Fruit fly (Drosophila melanogaster) whole organism, embryonic: ENCODE data around the gene CG10513.

Experiments
- ATbp ChIP-seq: fragments of 200-800 bp; sonication (Bioruptor generic); optimal IDR thresholded peaks from 2 replicates; lab custom pipeline; 2017; ENCODE audit warnings: missing biosample characterization, mild to moderate bottlenecking, missing genetic modification characterization, missing genetic modification reagents
- Asciz ChIP-seq: fragments of 200-800 bp; sonication (Bioruptor generic); optimal IDR thresholded peaks from 2 replicates; lab custom pipeline; 2017; ENCODE audit warnings: missing biosample characterization, mild to moderate bottlenecking, missing genetic modification characterization, missing genetic modification reagents
- B-H2 ChIP-seq: fragments of 200-800 bp; sonication (Bioruptor generic); optimal IDR thresholded peaks from 2 replicates; lab custom pipeline; 2018; ENCODE audit warnings: missing biosample characterization, mild to moderate bottlenecking, missing genetic modification characterization
- CG10274 ChIP-seq: fragments of 200-800 bp; sonication (Bioruptor generic); optimal IDR thresholded peaks from 3 replicates; lab custom pipeline; 2017; ENCODE audit warnings: missing biosample characterization, mild to moderate bottlenecking, missing genetic modification characterization
- CG10565 ChIP-seq: fragments of 200-800 bp; sonication (Bioruptor generic); optimal IDR thresholded peaks from 3 replicates; lab custom pipeline; 2016; ENCODE audit warnings: missing biosample characterization, mild to moderate bottlenecking, missing genetic modification characterization
- CG10959 ChIP-seq: fragments of 200-800 bp; sonication (Bioruptor generic); IDR thresholded peaks from 2 replicates; pipeline ENCODE4 v1.3.6; 2022; ENCODE audit warnings: missing biosample characterization, missing genetic modification characterization
- CG11398 ChIP-seq: fragments of 200-800 bp; sonication (Bioruptor generic); optimal IDR thresholded peaks from 2 replicates; lab custom pipeline; 2016; ENCODE audit warnings: missing biosample characterization, missing genetic modification characterization
- CG11456 ChIP-seq: fragments of 200-800 bp; sonication (Bioruptor generic); IDR thresholded peaks from 3 replicates; pipeline ENCODE4 v1.3.6; 2022; ENCODE audit warnings: missing biosample characterization, missing genetic modification characterization
- CG11695 ChIP-seq: fragments of 200-800 bp; sonication (Bioruptor generic); IDR thresholded peaks from 3 replicates; pipeline ENCODE4 v1.3.6; 2022; ENCODE audit warnings: missing biosample characterization, missing genetic modification characterization
- CG12071 ChIP-seq: fragments of 200-800 bp; sonication (Bioruptor generic); optimal IDR thresholded peaks from 3 replicates; lab custom pipeline; 2018; ENCODE audit warnings: missing biosample characterization, mild to moderate bottlenecking, missing genetic modification characterization
- CG13424 ChIP-seq: fragments of 200-800 bp; sonication (Bioruptor generic); optimal IDR thresholded peaks from 2 replicates; lab custom pipeline; 2019; ENCODE audit warnings: missing biosample characterization, mild to moderate bottlenecking, missing genetic modification characterization, moderate library complexity
- CG14014 ChIP-seq: fragments of 200-800 bp; sonication (Bioruptor generic); IDR thresholded peaks from 2 replicates; pipeline ENCODE4 v1.3.6; 2022; ENCODE audit warnings: missing biosample characterization, missing genetic modification characterization
- CG15514 ChIP-seq: fragments of 200-800 bp; sonication (Bioruptor generic); optimal IDR thresholded peaks from 3 replicates; lab custom pipeline; 2017; ENCODE audit warnings: missing biosample characterization, missing genetic modification characterization, mild to moderate bottlenecking, moderate library complexity, missing genetic modification reagents
- CG16863 ChIP-seq: fragments of 200-800 bp; sonication (Bioruptor generic); optimal IDR thresholded peaks from 3 replicates; lab custom pipeline; 2016; ENCODE audit warnings: missing biosample characterization, missing genetic modification characterization
- CG18011 ChIP-seq: fragments of 200-800 bp; sonication (Bioruptor generic); optimal IDR thresholded peaks from 2 replicates; lab custom pipeline; 2017; ENCODE audit warnings: missing biosample characterization, missing genetic modification characterization, mild to moderate bottlenecking, moderate library complexity, missing genotype
- CG18599 ChIP-seq: fragments of 200-800 bp; sonication (Bioruptor generic); optimal IDR thresholded peaks from 3 replicates; lab custom pipeline; 2017; ENCODE audit warnings: missing biosample characterization, missing genetic modification characterization, mild to moderate bottlenecking, moderate library complexity, missing genetic modification reagents
- CG2120 ChIP-seq: fragments of 200-800 bp; sonication (Bioruptor generic); optimal IDR thresholded peaks from 3 replicates; lab custom pipeline; 2016; ENCODE audit warnings: missing biosample characterization, missing genetic modification characterization
- CG2678 ChIP-seq: fragments of 200-800 bp; sonication (Bioruptor generic); optimal IDR thresholded peaks from 3 replicates; lab custom pipeline; 2019; ENCODE audit warnings: missing biosample characterization, mild to moderate bottlenecking, missing genetic modification characterization, moderate library complexity
- CG3407 ChIP-seq: fragments of 200-800 bp; sonication (Bioruptor generic); optimal IDR thresholded peaks from 2 replicates; lab custom pipeline; 2018; ENCODE audit warnings: missing biosample characterization, mild to moderate bottlenecking, missing genetic modification characterization
- CG42726 ChIP-seq: fragments of 200-800 bp; sonication (Bioruptor generic); IDR thresholded peaks from 2 replicates; pipeline ENCODE4 v1.3.6; 2022; ENCODE audit warnings: missing biosample characterization, missing genetic modification characterization; ENCODE audit not compliant: partially characterized antibody
- CG4282 ChIP-seq: fragments of 200-800 bp; sonication (Bioruptor generic); optimal IDR thresholded peaks from 2 replicates; lab custom pipeline; 2016; ENCODE audit warnings: missing biosample characterization, missing genetic modification characterization
- D19B ChIP-seq: fragments of 200-800 bp; sonication (Bioruptor generic); optimal IDR thresholded peaks from 2 replicates; lab custom pipeline; 2017; ENCODE audit warnings: missing biosample characterization, mild to moderate bottlenecking, missing genetic modification characterization
- Eip74EF ChIP-seq, 2 experiments: fragments of 200-800 bp in 1 of 2; fragments of >200 bp in 1 of 2; sonication (Bioruptor generic) in 1 of 2; optimal IDR thresholded peaks; 2 replicates each; lab custom pipeline; 2017 to 2019; ENCODE audit warnings: missing biosample characterization in 2 of 2, missing genetic modification characterization in 2 of 2, mild to moderate bottlenecking in 1 of 2, moderate library complexity in 1 of 2
- Fer1 ChIP-seq: fragments of 200-800 bp; sonication (Bioruptor generic); optimal IDR thresholded peaks from 2 replicates; lab custom pipeline; 2017; ENCODE audit warnings: missing biosample characterization, mild to moderate bottlenecking, missing genetic modification characterization
- HLH54F ChIP-seq: fragments of 200-800 bp; sonication (Bioruptor generic); optimal IDR thresholded peaks from 3 replicates; lab custom pipeline; 2016; ENCODE audit warnings: missing biosample characterization, missing genetic modification characterization
- Hmr ChIP-seq: fragments of 200-800 bp; sonication (Bioruptor generic); optimal IDR thresholded peaks from 3 replicates; lab custom pipeline; 2017; ENCODE audit warnings: mild to moderate bottlenecking, missing biosample characterization, missing genetic modification reagents, missing genetic modification characterization
- Hsf ChIP-seq: fragments of 200-800 bp; sonication (Bioruptor generic); optimal IDR thresholded peaks from 3 replicates; lab custom pipeline; 2016; ENCODE audit warnings: missing biosample characterization, missing genetic modification characterization
- Lim3 ChIP-seq: fragments of 200-800 bp; sonication (Bioruptor generic); IDR thresholded peaks from 2 replicates; pipeline ENCODE4 v1.3.6; 2022; ENCODE audit warnings: missing biosample characterization, missing genetic modification characterization
- MESR4 ChIP-seq: fragments of 200-800 bp; sonication (Bioruptor generic); optimal IDR thresholded peaks from 2 replicates; lab custom pipeline; 2018; ENCODE audit warnings: missing biosample characterization, mild to moderate bottlenecking, missing genetic modification characterization, moderate library complexity
- MTF-1 ChIP-seq: fragments of 200-800 bp; sonication (Bioruptor generic); optimal IDR thresholded peaks from 2 replicates; lab custom pipeline; 2018; ENCODE audit warnings: missing biosample characterization, mild to moderate bottlenecking, missing genetic modification characterization, borderline replicate concordance
- Med ChIP-seq: fragments of 200-800 bp; sonication (Bioruptor generic); peaks from one replicate; lab custom pipeline; 2016; ENCODE audit warnings: missing biosample characterization, missing genetic modification characterization, mild to moderate bottlenecking, inconsistent platforms, moderate library complexity
- Rfx ChIP-seq: fragments of 200-800 bp; sonication (Bioruptor generic); IDR thresholded peaks from 2 replicates; pipeline ENCODE4 v1.3.6; 2022; ENCODE audit warnings: missing biosample characterization, missing genetic modification characterization
- Sin3A ChIP-seq: fragments of >200 bp; optimal IDR thresholded peaks from 2 replicates; lab custom pipeline; 2018
- Trl ChIP-seq, 3 experiments: fragments of >200 bp in 2 of 3; fragments of 200-800 bp in 1 of 3; sonication (Bioruptor generic) in 1 of 3; optimal IDR thresholded peaks; 2 replicates in 1 of 3; 3 replicates in 2 of 3; lab custom pipeline; 2016 to 2017; ENCODE audit warnings: missing biosample characterization in 1 of 3, missing genetic modification characterization in 1 of 3
- YL-1 ChIP-seq: fragments of 200-800 bp; sonication (Bioruptor generic); optimal IDR thresholded peaks from 3 replicates; lab custom pipeline; 2017; ENCODE audit warnings: missing biosample characterization, mild to moderate bottlenecking, missing genetic modification characterization
- al ChIP-seq: fragments of 200-800 bp; sonication (Bioruptor generic); IDR thresholded peaks from 2 replicates; pipeline ENCODE4 v1.3.6; 2022; ENCODE audit warnings: missing biosample characterization, missing genetic modification characterization
- ash1 ChIP-seq: fragments of 200-800 bp; sonication (Bioruptor generic); optimal IDR thresholded peaks from 2 replicates; lab custom pipeline; 2018; ENCODE audit warnings: missing biosample characterization, mild to moderate bottlenecking, missing genetic modification characterization
- cwo ChIP-seq: fragments of 200-800 bp; sonication (Bioruptor generic); optimal IDR thresholded peaks from 3 replicates; lab custom pipeline; 2017; ENCODE audit warnings: missing biosample characterization, missing genetic modification characterization, mild to moderate bottlenecking, moderate library complexity, missing genetic modification reagents
- da ChIP-seq: fragments of 200-800 bp; sonication (Bioruptor generic); optimal IDR thresholded peaks from 2 replicates; lab custom pipeline; 2016; ENCODE audit warnings: missing biosample characterization, missing genetic modification characterization
- dm ChIP-seq: fragments of 200-800 bp; sonication (Bioruptor generic); optimal IDR thresholded peaks from 3 replicates; lab custom pipeline; 2016; ENCODE audit warnings: missing biosample characterization, missing genetic modification characterization
- ftz-f1 ChIP-seq: fragments of 200-800 bp; sonication (Bioruptor generic); optimal IDR thresholded peaks from 2 replicates; lab custom pipeline; 2016; ENCODE audit warnings: missing biosample characterization, missing genetic modification characterization
- lab ChIP-seq: fragments of 200-800 bp; sonication (Bioruptor generic); optimal IDR thresholded peaks from 3 replicates; lab custom pipeline; 2017; ENCODE audit warnings: missing biosample characterization, missing genetic modification characterization, mild to moderate bottlenecking, moderate library complexity, missing genetic modification reagents
- otp ChIP-seq: fragments of 200-800 bp; sonication (Bioruptor generic); IDR thresholded peaks from 3 replicates; pipeline ENCODE4, ENCODE4 v1.3.6; 2022; ENCODE audit warnings: missing biosample characterization, missing genetic modification characterization
- pho ChIP-seq: fragments of 200-800 bp; sonication (Bioruptor generic); optimal IDR thresholded peaks from 2 replicates; lab custom pipeline; 2016; ENCODE audit warnings: missing biosample characterization, missing genetic modification characterization
- repo ChIP-seq: fragments of 200-800 bp; sonication (Bioruptor generic); optimal IDR thresholded peaks from 2 replicates; lab custom pipeline; 2016; ENCODE audit warnings: missing biosample characterization, missing genetic modification characterization
- slou ChIP-seq: fragments of 200-800 bp; sonication (Bioruptor generic); optimal IDR thresholded peaks from 3 replicates; lab custom pipeline; 2016; ENCODE audit warnings: missing biosample characterization, missing genetic modification characterization
- sqz ChIP-seq: fragments of 200-800 bp; sonication (Bioruptor generic); optimal IDR thresholded peaks from 3 replicates; lab custom pipeline; 2018; ENCODE audit warnings: missing biosample characterization, mild to moderate bottlenecking, missing genetic modification characterization
- sr ChIP-seq: fragments of 200-800 bp; sonication (Bioruptor generic); IDR thresholded peaks from 3 replicates; pipeline ENCODE4 v1.3.6; 2022; ENCODE audit warnings: missing biosample characterization, missing genetic modification characterization
- zfh2 ChIP-seq: fragments of 200-800 bp; sonication (Bioruptor generic); optimal IDR thresholded peaks from 2 replicates; lab custom pipeline; 2016; ENCODE audit warnings: missing biosample characterization, missing genetic modification characterization

The CG10513 gene

dm6 chr3R:25279796-25280350 is 2.9 kb upstream of the CG10513 start, which contains the start of gene CG10514:
CG10514 (minus strand) TSS chr3R:25279846.
- TF ChIP-seq ATbp (GFP tag; lab: Kevin White, UChicago) (peak; percentile 6), sqz (GFP tag; lab: Kevin White, UChicago) (no peak), dm (GFP tag; lab: Kevin White, UChicago) (no peak), CG10565 (GFP tag; lab: Kevin White, UChicago) (no peak), MTF-1 (GFP tag; lab: Kevin White, UChicago) (peak; percentile 60), Asciz (GFP tag; lab: Kevin White, UChicago) (peak; percentile 6), Med (peak; percentile 51), Hmr (GFP tag; lab: Kevin White, UChicago) (no peak), CG18011 (no peak), CG42726 (GFP tag; lab: Robert Waterston, UW) (no peak), CG18599 (GFP tag; lab: Kevin White, UChicago) (peak; percentile 25), da (GFP tag; lab: Kevin White, UChicago) (no peak), YL-1 (GFP tag; lab: Kevin White, UChicago) (no peak), Trl (optimal IDR thresholded peaks at IDR 0.05; lab: Kevin White, UChicago) (no peak), Trl (GFP tag; optimal IDR thresholded peaks at IDR 0.05; lab: Kevin White, UChicago) (no peak), lab (GFP tag; lab: Kevin White, UChicago) (peak; percentile 24)

DNA sequence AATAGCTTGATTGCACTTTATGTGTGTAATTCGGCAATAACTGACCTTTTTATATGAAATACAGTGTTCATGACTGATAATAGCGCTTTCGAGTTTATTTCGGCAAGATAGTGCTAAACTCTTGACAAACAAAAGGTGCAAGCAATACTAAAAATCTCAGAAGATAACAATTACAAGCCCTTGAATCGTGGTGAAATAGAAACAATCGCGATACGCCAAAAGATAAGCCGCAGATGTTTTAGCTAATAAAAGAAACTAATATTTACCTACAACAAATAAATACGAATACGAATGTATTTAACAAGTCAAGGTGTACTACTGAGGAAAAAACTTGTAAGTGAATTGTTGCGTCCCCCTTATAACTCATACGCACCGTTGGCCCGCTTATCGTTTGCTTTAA is 1.7 kb downstream of the CG10513 start:
- TF ChIP-seq repo (GFP tag; lab: Kevin White, UChicago) (no peak), cwo (GFP tag; lab: Kevin White, UChicago) (peak; percentile 19), sr (no peak), CG14014 (GFP tag; lab: Robert Waterston, UW) (peak; percentile 37; the same call in 1 of the 2 replicates), al (no peak), pho (GFP tag; lab: Kevin White, UChicago) (no peak), CG12071 (peak; percentile 44), ash1 (GFP tag; lab: Kevin White, UChicago) (no peak), slou (GFP tag; lab: Kevin White, UChicago) (no peak), CG3407 (GFP tag; lab: Kevin White, UChicago) (no peak), Lim3 (GFP tag; lab: Robert Waterston, UW) (no peak), CG10959 (GFP tag; lab: Robert Waterston, UW) (no peak), zfh2 (GFP tag; lab: Kevin White, UChicago) (no peak), Sin3A (lab: Kevin White, UChicago) (no peak), CG4282 (GFP tag; lab: Kevin White, UChicago) (no peak), Eip74EF (GFP tag; optimal IDR thresholded peaks at IDR 0.05; lab: Kevin White, UChicago) (no peak), otp (GFP tag; lab: Robert Waterston, UW) (no peak), HLH54F (GFP tag; lab: Kevin White, UChicago) (no peak), CG11695 (GFP tag; lab: Robert Waterston, UW) (0 out of 3 replicates have a peak, but pooled peaks have one; percentile 17), CG11456 (GFP tag; lab: Robert Waterston, UW) (no peak), B-H2 (peak; percentile 36), CG10274 (no peak), Hsf (GFP tag; lab: Kevin White, UChicago) (no peak), CG2678 (tag; lab: Kevin White, UChicago) (peak; percentile 65), Rfx (GFP tag; lab: Robert Waterston, UW) (no peak; the same call in 1 of the 2 replicates), CG13424 (tag; lab: Kevin White, UChicago) (peak; percentile 36), D19B (GFP tag; lab: Kevin White, UChicago) (no peak), CG2120 (GFP tag; lab: Kevin White, UChicago) (peak; percentile 29), CG15514 (peak; percentile 48), ftz-f1 (GFP tag; lab: Kevin White, UChicago) (no peak), Fer1 (GFP tag; lab: Kevin White, UChicago) (peak; percentile 81), CG16863 (no peak), CG11398 (GFP tag; lab: Kevin White, UChicago) (no peak), MESR4 (no peak)
